Worm (Caenorhabditis elegans): ENCODE measurements around the gene str-41.
"Not testable (repeated sequence)": the region's sequence is repeated elsewhere in the genome, so short reads cannot be mapped to it uniquely, and the experiment has no call there.

str-41 gene

ce11 chrV:7435376-7436204, 23.8 kb downstream of the str-41 start, which contains the start of the genes ddo-2 and F25E5.8:
Gene ddo-2, minus strand, starts transcription at chrV:7435705.
Gene F25E5.8, plus strand, starts transcription at chrV:7435930.
- TF ChIP-seq unc-62 (GFP tag; optimal IDR thresholded peaks at IDR 0.05) = no peak

DNA sequence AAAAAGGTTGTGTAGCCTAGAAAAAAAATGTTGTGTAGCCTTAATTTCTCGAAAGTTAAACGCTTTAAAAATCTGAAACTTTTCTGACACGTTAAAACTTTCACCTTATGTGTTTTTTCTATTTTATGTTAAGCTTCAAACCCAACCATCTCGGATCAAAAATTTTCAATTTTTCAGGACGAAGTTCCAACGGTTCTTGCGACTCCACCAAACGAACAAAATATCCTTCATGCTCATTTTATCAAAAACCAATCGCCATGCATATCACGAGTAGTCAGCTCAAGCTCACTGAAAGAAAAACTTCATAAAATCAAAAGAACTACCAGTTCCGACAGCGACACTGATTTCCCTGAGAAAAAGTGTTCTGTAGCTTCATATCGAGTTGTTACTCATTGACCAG, 24.7 kb downstream of the str-41 start:
- TF ChIP-seq unc-62 (GFP tag; optimal IDR thresholded peaks at IDR 0.05) = no peak

DNA sequence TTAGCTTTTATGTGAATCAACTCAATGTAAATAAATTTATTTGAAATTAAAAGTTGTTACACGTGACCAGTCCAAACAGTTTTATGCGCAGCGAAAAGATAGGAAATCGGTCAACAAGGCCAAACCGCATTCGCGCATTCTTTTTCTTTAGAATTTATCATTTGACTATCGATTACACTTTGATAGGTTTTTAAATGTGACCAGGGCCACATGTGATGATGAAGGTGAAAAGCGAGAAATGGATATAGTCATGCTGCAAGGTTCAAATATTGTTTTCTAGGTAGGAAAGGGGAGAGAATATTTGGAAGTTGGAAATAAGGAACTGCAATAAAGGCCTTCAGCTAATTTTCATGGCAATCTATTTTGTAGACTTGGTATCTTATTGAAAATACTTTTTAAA, 25.1 kb downstream of the str-41 start:
- no peak for TF ChIP-seq unc-62 (GFP tag; optimal IDR thresholded peaks at IDR 0.05)

DNA sequence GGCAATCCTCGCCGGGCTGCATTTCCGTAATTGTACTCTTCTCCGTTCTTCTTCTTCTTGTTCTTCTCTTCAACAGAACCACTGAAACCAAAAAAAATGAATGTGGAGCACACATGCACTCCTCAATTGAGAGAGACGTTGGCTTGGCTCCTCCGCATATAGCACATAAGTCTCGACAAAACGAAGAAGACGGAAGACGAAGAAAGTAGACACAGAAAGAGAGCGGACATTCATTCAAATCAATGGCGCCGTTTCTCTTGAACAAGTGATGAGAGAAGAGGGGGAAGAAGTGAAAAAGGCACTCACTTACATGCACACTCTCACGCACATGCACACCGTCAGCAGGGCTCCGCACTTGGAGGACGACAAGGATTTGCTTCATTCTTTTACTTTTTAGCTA, 25.7 kb downstream of the str-41 start, which contains the start of gene F25E5.9:
Gene F25E5.9 (minus strand): TSS at position 382 of the 400 bp plus-strand sequence.
- TF ChIP-seq unc-62 (GFP tag; optimal IDR thresholded peaks at IDR 0.05) = no peak

DNA sequence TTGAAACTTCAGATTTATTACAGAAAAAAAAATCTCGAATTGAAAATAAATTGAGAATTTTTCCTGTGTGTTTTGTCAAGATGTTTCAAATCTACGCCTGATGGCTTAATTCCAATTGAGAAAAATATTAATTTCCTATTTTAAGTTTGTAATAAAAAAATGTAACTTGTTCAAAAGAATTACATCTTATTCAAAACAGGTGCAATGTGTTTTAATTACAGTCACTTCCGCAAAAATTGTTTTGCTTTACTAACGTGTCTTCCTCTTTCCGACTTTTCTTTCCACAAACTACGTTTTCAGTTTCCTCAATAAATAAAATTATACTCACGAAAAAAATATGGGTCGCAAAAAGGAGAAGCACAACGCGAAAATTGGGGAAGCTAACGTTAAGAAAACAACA, 26.2 kb downstream of the str-41 start, which contains the start of gene F25E5.16:
Gene F25E5.16 (plus strand): TSS at position 301 of the 400 bp plus-strand sequence.
- no peak for TF ChIP-seq unc-62 (GFP tag; optimal IDR thresholded peaks at IDR 0.05)

DNA sequence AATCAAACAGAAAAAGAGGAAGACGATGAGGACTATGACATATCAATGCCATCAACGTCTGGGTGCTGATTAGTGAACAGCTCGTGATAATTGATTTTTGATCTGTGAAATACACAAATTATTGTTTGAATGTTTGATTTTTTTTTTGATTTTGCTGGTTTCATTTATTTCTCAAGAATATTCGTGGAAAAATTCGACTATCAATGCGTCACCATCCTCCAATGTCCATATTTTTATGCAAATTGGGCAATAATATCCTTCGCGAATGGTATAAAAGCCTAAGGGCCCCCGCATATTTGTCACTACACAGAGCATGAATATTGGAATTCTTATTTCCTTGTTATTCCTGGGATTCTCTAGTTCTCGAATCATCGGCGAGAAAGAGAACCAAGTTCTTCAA, 28.0 kb downstream of the str-41 start, which contains the start of gene try-13:
Gene try-13 (plus strand): TSS at position 301 of the 400 bp plus-strand sequence.
- TF ChIP-seq unc-62 (GFP tag; optimal IDR thresholded peaks at IDR 0.05) = no peak

ce11 chrV:7444331-7444730, 32.5 kb downstream of the str-41 start, which contains the start of gene nhr-141:
Gene nhr-141, plus strand, starts transcription at chrV:7444661.
- not testable (repeated sequence) for TF ChIP-seq unc-62 (GFP tag; optimal IDR thresholded peaks at IDR 0.05)

ce11 chrV:7446965-7447364, 35.2 kb downstream of the str-41 start, which contains the start of gene F25E5.5:
Gene F25E5.5, plus strand, starts transcription at chrV:7447265.
- TF ChIP-seq unc-62 (GFP tag; optimal IDR thresholded peaks at IDR 0.05) = no peak

- no peak for TF ChIP-seq unc-62 (GFP tag; optimal IDR thresholded peaks at IDR 0.05)
Measured at ce11 chrV:7449303-7449827, 37.6 kb downstream of the str-41 start, which contains the start of gene try-12. Gene try-12, plus strand, starts transcription at chrV:7449353.

DNA sequence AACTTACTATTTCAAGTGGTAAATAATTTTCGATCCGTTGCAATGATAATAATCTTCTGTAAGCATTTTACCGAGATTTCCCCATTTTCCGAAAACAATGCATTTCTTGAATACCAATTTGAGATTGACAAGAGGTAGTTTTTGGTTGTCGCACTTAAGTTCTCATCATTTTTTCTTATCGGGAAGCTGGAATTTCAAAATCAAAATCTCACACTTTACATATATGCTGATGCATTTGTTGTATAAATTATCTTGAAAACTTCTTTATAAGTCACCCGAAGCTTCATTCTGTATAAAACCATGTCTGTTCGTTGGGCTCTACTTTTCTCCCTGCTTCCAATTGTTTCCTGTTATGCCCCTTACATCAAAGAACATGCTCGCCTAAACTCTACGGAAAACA, 39.6 kb downstream of the str-41 start, which contains the start of gene try-11:
Gene try-11 (plus strand): TSS at position 301 of the 400 bp plus-strand sequence.
- TF ChIP-seq unc-62 (GFP tag; optimal IDR thresholded peaks at IDR 0.05) = no peak

DNA sequence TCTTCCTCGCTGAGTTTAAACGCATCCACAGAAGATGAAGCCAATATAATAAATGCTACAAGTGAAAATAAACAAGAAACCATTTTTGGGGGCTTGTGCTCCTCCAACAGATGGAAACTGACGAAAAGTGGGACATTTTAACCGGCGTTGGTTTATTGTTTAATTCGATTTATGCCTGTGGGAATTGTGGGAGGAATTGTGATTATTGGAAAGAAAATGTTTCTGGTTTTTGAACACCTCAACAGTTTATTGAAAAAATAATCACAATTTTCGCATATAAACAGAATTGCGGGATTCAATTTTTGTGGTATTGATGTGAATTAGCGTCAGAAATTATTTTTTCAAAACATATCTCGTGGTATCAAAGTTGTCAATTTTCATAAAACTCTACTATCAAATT, 42.4 kb downstream of the str-41 start, which contains the start of gene try-8:
Gene try-8 (minus strand): TSS at position 101 of the 400 bp plus-strand sequence.
- TF ChIP-seq unc-62 (GFP tag; optimal IDR thresholded peaks at IDR 0.05) = no peak

- TF ChIP-seq unc-62 (GFP tag; optimal IDR thresholded peaks at IDR 0.05) = no peak
Measured at ce11 chrV:7455008-7455407, 43.2 kb downstream of the str-41 start, which contains the start of gene F25E5.2. Gene F25E5.2, plus strand, starts transcription at chrV:7455308.

- no peak for TF ChIP-seq unc-62 (GFP tag; optimal IDR thresholded peaks at IDR 0.05)
Measured at ce11 chrV:7460898-7461297, 49.1 kb downstream of the str-41 start, which contains the start of gene srh-92. Gene srh-92, minus strand, starts transcription at chrV:7460998.
